Worm (Caenorhabditis elegans) whole organism, L4 larva: Measurements from ENCODE around the gene ubxn-4.

Experiments
- D1046.2 ChIP-seq: fragments of 200-800 bp; sonication (Bioruptor generic); IDR thresholded peaks from 2 replicates; pipeline ENCODE4 v1.3.6; 2022; ENCODE audit warnings: missing genetic modification characterization, missing compliant biosample characterization
- T26A8.4 ChIP-seq: fragments of 200-800 bp; sonication (Bioruptor generic); IDR thresholded peaks from 2 replicates; pipeline ENCODE4 v1.3.6; 2022; ENCODE audit warnings: missing genetic modification characterization, missing compliant biosample characterization
- ama-1 ChIP-seq: fragments of 150-350 bp; optimal IDR thresholded peaks from 2 replicates; lab custom pipeline; 2014; ENCODE audit warnings: inconsistent platforms, mixed read lengths
- ceh-28 ChIP-seq: fragments of 150-350 bp; optimal IDR thresholded peaks from 2 replicates; lab custom pipeline; 2014; ENCODE audit warnings: missing biosample characterization, missing genetic modification reagents, missing genetic modification characterization
- hlh-11 ChIP-seq: fragments of 200-800 bp; sonication (Bioruptor generic); optimal IDR thresholded peaks from 2 replicates; lab custom pipeline; 2018; ENCODE audit warnings: mild to moderate bottlenecking, missing genetic modification characterization, missing compliant biosample characterization
- jun-1 ChIP-seq: fragments of 150-350 bp; optimal IDR thresholded peaks from 2 replicates; lab custom pipeline; 2014; ENCODE audit warnings: missing biosample characterization, missing genetic modification reagents, missing genetic modification characterization
- rbr-2 ChIP-seq: sonication (generic microtip); optimal IDR thresholded peaks from 2 replicates; lab custom pipeline; 2016; ENCODE audit warnings: missing genotype, missing genetic modification characterization, missing compliant biosample characterization
- zag-1 ChIP-seq: fragments of 150-350 bp; optimal IDR thresholded peaks from 2 replicates; lab custom pipeline; 2014; ENCODE audit warnings: missing biosample characterization, missing genetic modification characterization
- zip-2 ChIP-seq: fragments of 150-350 bp; optimal IDR thresholded peaks from 2 replicates; lab custom pipeline; 2014; ENCODE audit warnings: missing biosample characterization, missing genetic modification characterization
- ztf-11 ChIP-seq: fragments of 150-350 bp; optimal IDR thresholded peaks from 2 replicates; lab custom pipeline; 2014; ENCODE audit warnings: missing biosample characterization, missing genetic modification characterization

- TF ChIP-seq hlh-11: no peak
- no peak for TF ChIP-seq jun-1
- no peak for TF ChIP-seq T26A8.4 (GFP tag; lab: Robert Waterston, UW)
- no peak for TF ChIP-seq ama-1
- no peak for TF ChIP-seq rbr-2 (tag; lab: Kevin White, UChicago)
- TF ChIP-seq zag-1 (tag; lab: Kevin White, UChicago): no peak
- no peak for TF ChIP-seq ztf-11
- no peak for TF ChIP-seq D1046.2 (GFP tag; lab: Robert Waterston, UW)
- no peak for TF ChIP-seq ceh-28 (tag; lab: Kevin White, UChicago)
- no peak for TF ChIP-seq zip-2
These were observed 24.1 kb upstream of the ubxn-4 start for ce11 chrIII:8429497-8429896.
